Fruit fly (Drosophila melanogaster) whole organism, pupa: ENCODE measurements around the gene CG12105.
A peak's percentile ranks its signal among the peaks of the same experiment; 100 is the strongest.

Experiments used
- CG10348 ChIP-seq: fragments of 200-800 bp; sonication (Bioruptor generic); IDR thresholded peaks from 2 replicates; pipeline ENCODE4 v1.3.6; 2022; ENCODE audit warnings: missing biosample characterization, missing genetic modification characterization
- CG12605 ChIP-seq: fragments of 200-800 bp; sonication (Bioruptor generic); IDR thresholded peaks from 2 replicates; pipeline ENCODE4 v1.3.6; 2022; ENCODE audit warnings: missing biosample characterization, missing genetic modification characterization
- CG13204 ChIP-seq: fragments of 200-800 bp; sonication (Bioruptor generic); optimal IDR thresholded peaks from 2 replicates; lab custom pipeline; 2018; ENCODE audit warnings: missing biosample characterization, mild to moderate bottlenecking, missing genetic modification characterization, moderate library complexity
- CG14655 ChIP-seq: fragments of 200-800 bp; sonication (Bioruptor generic); optimal IDR thresholded peaks from 3 replicates; lab custom pipeline; 2017; ENCODE audit warnings: mild to moderate bottlenecking, missing biosample characterization, missing genetic modification reagents, missing genetic modification characterization
- CG15710 ChIP-seq: fragments of 200-800 bp; sonication (Bioruptor generic); optimal IDR thresholded peaks from 2 replicates; lab custom pipeline; 2018; ENCODE audit warnings: missing biosample characterization, mild to moderate bottlenecking, missing genetic modification characterization, moderate library complexity
- CG17806 ChIP-seq: fragments of 200-800 bp; sonication (Bioruptor generic); optimal IDR thresholded peaks from 2 replicates; lab custom pipeline; 2018; ENCODE audit warnings: missing biosample characterization, mild to moderate bottlenecking, missing genetic modification characterization, moderate library complexity
- CG32121 ChIP-seq: fragments of 200-800 bp; sonication (Bioruptor generic); IDR thresholded peaks from 2 replicates; pipeline ENCODE4 v1.3.6; 2022; ENCODE audit warnings: missing biosample characterization, missing genetic modification characterization
- CG34367 ChIP-seq: fragments of 200-800 bp; sonication (Bioruptor generic); optimal IDR thresholded peaks from 2 replicates; lab custom pipeline; 2018; ENCODE audit warnings: missing biosample characterization, mild to moderate bottlenecking, missing genetic modification characterization
- CG4496 ChIP-seq: fragments of 200-800 bp; sonication (Bioruptor generic); IDR thresholded peaks from 3 replicates; pipeline ENCODE4 v1.3.6; 2022; ENCODE audit warnings: missing biosample characterization, missing genetic modification characterization
- CG8159 ChIP-seq: fragments of 200-800 bp; sonication (Bioruptor generic); optimal IDR thresholded peaks from 3 replicates; lab custom pipeline; 2018; ENCODE audit warnings: missing biosample characterization, mild to moderate bottlenecking, missing genetic modification characterization, moderate library complexity
- CG8301 ChIP-seq: fragments of 200-800 bp; sonication (Bioruptor generic); optimal IDR thresholded peaks from 2 replicates; lab custom pipeline; 2018; ENCODE audit warnings: missing biosample characterization, mild to moderate bottlenecking, missing genetic modification characterization
- CG9948 ChIP-seq: fragments of 200-800 bp; sonication (Bioruptor generic); optimal IDR thresholded peaks from 2 replicates; lab custom pipeline; 2018; ENCODE audit warnings: missing biosample characterization, mild to moderate bottlenecking, missing genetic modification characterization, moderate library complexity
- D1 ChIP-seq: fragments of 200-800 bp; sonication (Bioruptor generic); optimal IDR thresholded peaks from 2 replicates; lab custom pipeline; 2018; ENCODE audit warnings: missing biosample characterization, mild to moderate bottlenecking, missing genetic modification characterization, moderate library complexity
- EcR ChIP-seq: fragments of 200-800 bp; sonication (Bioruptor generic); optimal IDR thresholded peaks from 3 replicates; lab custom pipeline; 2019; ENCODE audit warnings: missing biosample characterization, missing genetic modification characterization, mild to moderate bottlenecking, moderate library complexity, missing genetic modification reagents
- Ets98B ChIP-seq: fragments of 200-800 bp; sonication (Bioruptor generic); IDR thresholded peaks from 2 replicates; pipeline ENCODE4 v1.3.6; 2022; ENCODE audit warnings: missing biosample characterization, missing genetic modification characterization
- Pif1A ChIP-seq: fragments of 200-800 bp; sonication (Bioruptor generic); optimal IDR thresholded peaks from 3 replicates; lab custom pipeline; 2016; ENCODE audit warnings: missing biosample characterization, missing genetic modification characterization
- Pif1B ChIP-seq: fragments of 200-800 bp; sonication (Bioruptor generic); optimal IDR thresholded peaks from 3 replicates; lab custom pipeline; 2016; ENCODE audit warnings: missing biosample characterization, missing genetic modification characterization
- Snoo ChIP-seq: fragments of 200-800 bp; sonication (Bioruptor generic); optimal IDR thresholded peaks from 3 replicates; lab custom pipeline; 2017; ENCODE audit warnings: missing biosample characterization, mild to moderate bottlenecking, missing genetic modification characterization, inconsistent platforms
- fd96Ca ChIP-seq: fragments of 200-800 bp; sonication (Bioruptor generic); IDR thresholded peaks from 3 replicates; pipeline ENCODE4 v1.3.6; 2022; ENCODE audit warnings: missing biosample characterization, missing genetic modification characterization
- gl ChIP-seq: fragments of 200-800 bp; sonication (Bioruptor generic); optimal IDR thresholded peaks from 2 replicates; lab custom pipeline; 2018; ENCODE audit warnings: missing biosample characterization, mild to moderate bottlenecking, missing genetic modification characterization
- rn ChIP-seq: fragments of 200-800 bp; sonication (Bioruptor generic); IDR thresholded peaks from 2 replicates; pipeline ENCODE4 v1.3.6; 2022; ENCODE audit warnings: missing biosample characterization, missing genetic modification characterization

CG12105 gene

DNA sequence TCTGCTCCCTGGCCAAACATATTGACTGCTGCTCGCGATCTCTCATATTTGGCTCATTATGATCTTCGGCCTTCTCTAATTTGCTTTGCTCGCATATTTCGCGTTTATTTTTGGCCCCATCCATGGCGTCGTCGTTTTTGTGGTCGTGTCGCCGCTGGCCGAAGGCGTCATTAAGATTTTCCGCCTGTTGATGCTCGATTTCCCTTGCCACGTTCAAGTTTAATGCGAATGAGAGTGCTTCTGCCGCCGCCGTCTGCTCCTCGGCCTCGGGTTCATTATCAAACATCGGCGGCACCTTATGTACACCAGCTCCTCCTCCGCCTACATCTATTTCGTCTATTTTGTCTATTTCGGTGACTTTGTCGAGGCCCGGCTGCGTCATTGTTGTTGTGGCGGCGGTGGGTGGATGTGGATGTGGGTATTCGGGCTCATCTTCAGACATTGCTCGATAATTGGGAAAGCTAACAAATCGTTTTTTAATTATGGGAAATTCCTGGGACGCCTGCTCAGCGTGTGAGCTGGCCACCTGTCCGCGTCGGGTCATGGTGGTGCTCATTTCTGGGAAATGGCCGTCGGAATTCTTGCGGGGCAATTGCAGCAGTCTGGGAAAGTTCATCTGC is 1.0 kb downstream of the CG12105 start:
- TF ChIP-seq CG32121 = no peak
- no peak for TF ChIP-seq CG10348
- TF ChIP-seq EcR (GFP tag; lab: Kevin White, UChicago) = no peak
- no peak for TF ChIP-seq D1
- TF ChIP-seq CG17806 = no peak
- TF ChIP-seq CG8301 (tag; lab: Kevin White, UChicago) = no peak
- no peak for TF ChIP-seq Ets98B (GFP tag; lab: Robert Waterston, UW)
- TF ChIP-seq Pif1A = no peak
- TF ChIP-seq gl (tag; lab: Kevin White, UChicago) = no peak
- TF ChIP-seq CG12605 = no peak
- TF ChIP-seq CG8159 (tag; lab: Kevin White, UChicago) = no peak
- no peak for TF ChIP-seq CG4496 (GFP tag; lab: Robert Waterston, UW)
- no peak for TF ChIP-seq fd96Ca

DNA sequence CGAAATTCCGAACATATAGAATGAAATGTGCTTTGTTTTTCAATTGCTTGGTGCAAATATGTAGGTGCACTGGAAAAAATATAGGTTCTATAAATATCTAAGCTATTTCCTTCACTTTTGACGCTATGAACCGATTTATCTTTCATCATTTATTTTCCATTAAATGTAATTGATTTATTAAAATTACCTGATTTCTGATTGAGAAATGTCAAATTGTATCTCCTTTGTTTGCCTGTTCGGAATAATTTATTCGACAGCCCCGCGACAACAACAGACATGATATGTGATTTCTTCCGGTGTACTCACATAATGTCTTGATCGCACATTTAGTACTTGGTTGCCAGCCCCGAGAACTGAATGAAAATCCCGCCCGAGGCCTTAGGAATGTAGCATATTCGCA is 6.0 kb downstream of the CG12105 start:
- TF ChIP-seq CG8159 (tag; lab: Kevin White, UChicago) = peak; percentile 40
- no peak for TF ChIP-seq CG17806
- no peak for TF ChIP-seq CG15710 (tag; lab: Kevin White, UChicago)
- no peak for TF ChIP-seq Ets98B (GFP tag; lab: Robert Waterston, UW)
- TF ChIP-seq CG8301 (tag; lab: Kevin White, UChicago) = peak; percentile 42
- TF ChIP-seq gl (tag; lab: Kevin White, UChicago) = no peak
- TF ChIP-seq CG10348 = peak; percentile 27; the same call in 1 of the 2 replicates
- peak; percentile 43 for TF ChIP-seq Pif1A
- TF ChIP-seq CG4496 (GFP tag; lab: Robert Waterston, UW) = peak; percentile 35; the same call in 1 of the 3 replicates
- no peak for TF ChIP-seq CG34367
- TF ChIP-seq CG9948 = no peak
- peak; percentile 45; the same call in 1 of the 2 replicates for TF ChIP-seq CG32121
- TF ChIP-seq CG14655 (GFP tag; lab: Kevin White, UChicago) = no peak
- TF ChIP-seq CG13204 (GFP tag; lab: Kevin White, UChicago) = no peak
- no peak for TF ChIP-seq D1
- TF ChIP-seq Snoo = no peak
- no peak for TF ChIP-seq Pif1B (GFP tag; lab: Kevin White, UChicago)
- 0 out of 3 replicates have a peak, but pooled peaks have one; percentile 23 for TF ChIP-seq fd96Ca
- TF ChIP-seq EcR (GFP tag; lab: Kevin White, UChicago) = no peak
- no peak for TF ChIP-seq CG12605
- TF ChIP-seq rn (GFP tag; lab: Robert Waterston, UW) = no peak

DNA sequence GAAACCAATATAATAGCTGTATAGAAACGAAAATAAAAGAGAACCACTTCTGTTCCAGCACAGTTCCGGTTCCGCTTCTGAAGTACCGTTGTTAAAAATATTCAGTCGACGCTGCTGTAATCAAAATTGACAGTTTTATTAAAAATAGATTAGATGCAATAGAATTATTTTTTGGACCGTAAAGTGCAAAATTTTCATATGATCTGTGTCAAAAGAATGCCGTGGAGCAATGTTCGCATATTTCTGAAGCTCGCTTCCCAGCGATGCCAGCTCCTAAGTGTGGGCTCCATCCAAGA is 12.8 kb downstream of the CG12105 start, which contains the start of the genes CG18170 and CG33791:
CG18170 (plus strand) TSS at position 122 of the 296 bp plus-strand sequence.
CG33791 (plus strand) TSS at position 122 of the 296 bp plus-strand sequence.
- no peak for TF ChIP-seq fd96Ca

DNA sequence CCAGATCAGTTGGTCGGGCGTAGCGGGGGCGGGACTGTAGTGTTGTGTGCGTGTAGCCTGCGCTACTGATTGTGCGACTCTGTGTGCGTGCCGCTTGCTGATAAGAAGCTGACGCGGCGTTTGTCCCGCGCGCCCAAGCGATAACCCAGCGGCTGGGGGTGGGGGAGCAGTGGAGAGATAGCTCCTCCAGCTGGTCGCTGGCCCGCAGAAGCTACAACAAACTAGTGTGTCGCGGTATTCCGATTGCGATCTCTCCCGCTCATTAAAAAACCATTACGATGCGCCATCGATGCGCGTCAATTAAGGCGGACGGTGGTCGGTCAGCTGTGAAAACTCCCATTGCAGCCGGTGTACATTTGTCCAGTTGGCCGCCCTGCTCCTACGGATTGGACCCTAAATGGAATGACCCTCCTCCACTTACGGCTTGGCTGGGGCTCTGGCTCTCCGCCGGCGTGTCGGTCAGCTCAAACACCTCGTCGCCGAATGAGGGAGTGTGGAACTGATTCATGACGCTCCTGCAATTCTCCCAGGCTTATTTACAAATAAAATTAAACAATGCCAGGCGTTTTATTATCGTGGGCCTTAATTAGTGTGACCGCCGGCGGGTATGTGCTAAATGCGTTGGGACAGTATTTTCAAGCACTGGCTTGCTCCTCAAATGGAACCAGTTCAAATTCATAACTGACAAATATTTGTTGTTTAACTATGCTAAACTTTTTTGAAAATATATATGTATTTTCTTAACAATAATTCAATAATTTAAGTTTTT is 13.4 kb downstream of the CG12105 start, which contains the start of gene CG12104:
CG12104 (minus strand) TSS at position 611 of the 769 bp plus-strand sequence.
- TF ChIP-seq EcR (GFP tag; lab: Kevin White, UChicago) (peak; percentile 44), D1 (no peak), CG13204 (GFP tag; lab: Kevin White, UChicago) (peak; percentile 98), CG12605 (no peak), gl (tag; lab: Kevin White, UChicago) (no peak), CG10348 (no peak), Pif1B (GFP tag; lab: Kevin White, UChicago) (no peak), Snoo (no peak), CG17806 (no peak), CG4496 (GFP tag; lab: Robert Waterston, UW) (no peak), CG8159 (tag; lab: Kevin White, UChicago) (no peak), CG34367 (peak; percentile 0), CG15710 (tag; lab: Kevin White, UChicago) (no peak), CG8301 (tag; lab: Kevin White, UChicago) (no peak), Pif1A (no peak), Ets98B (GFP tag; lab: Robert Waterston, UW) (0 out of 2 replicates have a peak, but pooled peaks have one; percentile 5), CG14655 (GFP tag; lab: Kevin White, UChicago) (no peak), CG9948 (no peak), fd96Ca (no peak), CG32121 (no peak; the same call in 1 of the 2 replicates), rn (GFP tag; lab: Robert Waterston, UW) (no peak)
- TF ChIP-seq, all 21 proteins: peak for 4

DNA sequence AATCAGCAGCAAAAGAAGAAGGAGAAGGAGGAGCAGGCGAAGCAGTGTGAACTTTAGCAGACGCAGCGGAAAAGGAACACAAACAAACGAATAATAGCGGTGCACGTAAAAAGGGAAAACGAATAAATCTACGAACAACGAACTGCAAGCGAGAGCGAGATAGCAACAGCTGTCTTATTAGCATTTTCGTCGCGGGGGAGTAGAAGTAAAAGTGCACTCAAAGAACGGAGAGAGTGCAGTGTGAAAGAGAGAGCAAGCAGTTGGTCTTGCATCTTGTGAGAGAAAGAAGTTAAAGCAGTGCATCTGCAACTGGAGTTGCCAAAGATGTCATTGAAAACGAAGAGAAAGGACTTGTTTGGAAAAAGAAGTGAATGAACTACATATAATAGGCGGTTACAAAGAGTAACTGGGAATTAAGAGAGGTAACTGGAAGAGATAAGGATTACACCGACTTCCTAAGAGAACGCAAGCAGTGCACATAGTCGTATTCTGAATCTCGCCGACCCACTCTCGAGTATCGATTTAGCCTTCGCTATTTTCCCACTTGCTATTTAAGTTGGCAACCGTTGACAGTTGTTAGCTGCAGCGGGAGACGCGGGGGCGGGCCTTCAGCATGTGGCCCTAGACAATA is 22.7 kb downstream of the CG12105 start:
- no peak for TF ChIP-seq rn (GFP tag; lab: Robert Waterston, UW)
- TF ChIP-seq CG14655 (GFP tag; lab: Kevin White, UChicago) = no peak
- TF ChIP-seq CG4496 (GFP tag; lab: Robert Waterston, UW) = 0 out of 3 replicates have a peak, but pooled peaks have one; percentile 38
- TF ChIP-seq Ets98B (GFP tag; lab: Robert Waterston, UW) = peak; percentile 27; the same call in 1 of the 2 replicates
- TF ChIP-seq EcR (GFP tag; lab: Kevin White, UChicago) = peak; percentile 97
- TF ChIP-seq gl (tag; lab: Kevin White, UChicago) = peak; percentile 33
- TF ChIP-seq fd96Ca = 0 out of 3 replicates have a peak, but pooled peaks have one; percentile 23
- TF ChIP-seq CG8301 (tag; lab: Kevin White, UChicago) = peak; percentile 47
- no peak for TF ChIP-seq CG9948
- peak; percentile 4 for TF ChIP-seq CG15710 (tag; lab: Kevin White, UChicago)
- TF ChIP-seq CG12605 = no peak; the same call in 1 of the 2 replicates
- peak; percentile 23 for TF ChIP-seq Snoo
- TF ChIP-seq CG8159 (tag; lab: Kevin White, UChicago) = no peak
- TF ChIP-seq CG10348 = no peak
- peak; percentile 52 for TF ChIP-seq CG13204 (GFP tag; lab: Kevin White, UChicago)
